Fruit fly (Drosophila melanogaster) whole organism, prepupa: ENCODE results near the gene Shaw.

Experiments used
- Blimp-1 ChIP-seq: fragments of 200-800 bp; sonication (Bioruptor generic); optimal IDR thresholded peaks from 3 replicates; lab custom pipeline; 2017; ENCODE audit warnings: missing biosample characterization, missing genetic modification characterization, mild to moderate bottlenecking, moderate library complexity, missing genetic modification reagents
- CG10631 ChIP-seq: fragments of 200-800 bp; sonication (Bioruptor generic); optimal IDR thresholded peaks from 2 replicates; lab custom pipeline; 2016; ENCODE audit warnings: missing biosample characterization, missing genetic modification characterization
- CG10669 ChIP-seq: fragments of 200-800 bp; sonication (Bioruptor generic); optimal IDR thresholded peaks from 3 replicates; lab custom pipeline; 2018; ENCODE audit warnings: missing biosample characterization, mild to moderate bottlenecking, missing genetic modification characterization, moderate library complexity
- CG11294 ChIP-seq: fragments of 200-800 bp; sonication (Bioruptor generic); IDR thresholded peaks from 2 replicates; pipeline ENCODE4 v1.3.6; 2022; ENCODE audit warnings: missing biosample characterization, missing genetic modification characterization
- CG11902 ChIP-seq: fragments of 200-800 bp; sonication (Bioruptor generic); optimal IDR thresholded peaks from 3 replicates; lab custom pipeline; 2016; ENCODE audit warnings: missing biosample characterization, missing genetic modification characterization
- CG1621 ChIP-seq: fragments of 200-800 bp; sonication (Bioruptor generic); optimal IDR thresholded peaks from 3 replicates; lab custom pipeline; 2018; ENCODE audit warnings: missing biosample characterization, mild to moderate bottlenecking, missing genetic modification characterization
- CG16779 ChIP-seq: fragments of 200-800 bp; sonication (Bioruptor generic); optimal IDR thresholded peaks from 3 replicates; lab custom pipeline; 2017; ENCODE audit warnings: missing biosample characterization, mild to moderate bottlenecking, missing genetic modification characterization
- CG3032 ChIP-seq: fragments of 200-800 bp; optimal IDR thresholded peaks from 2 replicates; lab custom pipeline; 2019; ENCODE audit warnings: missing biosample characterization, mild to moderate bottlenecking, missing genetic modification characterization, moderate library complexity
- CG32006 ChIP-seq: fragments of 200-800 bp; sonication (Bioruptor generic); optimal IDR thresholded peaks from 3 replicates; lab custom pipeline; 2017; ENCODE audit warnings: missing biosample characterization, mild to moderate bottlenecking, missing genetic modification characterization
- CG34406 ChIP-seq: fragments of 200-800 bp; sonication (Bioruptor generic); optimal IDR thresholded peaks from 3 replicates; lab custom pipeline; 2016; ENCODE audit warnings: missing biosample characterization, missing genetic modification characterization
- CG6163 ChIP-seq: fragments of 200-800 bp; sonication (Bioruptor generic); IDR thresholded peaks from 3 replicates; pipeline ENCODE4 v1.3.6; 2022; ENCODE audit warnings: missing biosample characterization, missing genetic modification characterization
- CG6792 ChIP-seq: fragments of 200-800 bp; sonication (Bioruptor generic); optimal IDR thresholded peaks from 3 replicates; lab custom pipeline; 2016; ENCODE audit warnings: missing biosample characterization, missing genetic modification characterization
- CG6808 ChIP-seq: fragments of 200-800 bp; sonication (Bioruptor generic); optimal IDR thresholded peaks from 3 replicates; lab custom pipeline; 2017; ENCODE audit warnings: missing biosample characterization, missing genetic modification characterization, mild to moderate bottlenecking, moderate library complexity, missing genetic modification reagents
- CG7368 ChIP-seq: fragments of 200-800 bp; sonication (Bioruptor generic); optimal IDR thresholded peaks from 3 replicates; lab custom pipeline; 2016; ENCODE audit warnings: missing biosample characterization, missing genetic modification characterization
- CG8119 ChIP-seq: fragments of 200-800 bp; sonication (Bioruptor generic); IDR thresholded peaks from 3 replicates; pipeline ENCODE4 v1.3.6; 2022; ENCODE audit warnings: missing biosample characterization, missing genetic modification characterization
- CG8632 ChIP-seq: fragments of 200-800 bp; sonication (Bioruptor generic); optimal IDR thresholded peaks from 3 replicates; lab custom pipeline; 2016; ENCODE audit warnings: missing biosample characterization, missing genetic modification characterization
- Eip75B ChIP-seq: fragments of 200-800 bp; sonication (Bioruptor generic); optimal IDR thresholded peaks from 3 replicates; lab custom pipeline; 2016; ENCODE audit warnings: missing biosample characterization, missing genetic modification characterization
- Eip78C ChIP-seq: fragments of 200-800 bp; sonication (Bioruptor generic); peaks from one replicate; lab custom pipeline; 2016; ENCODE audit warnings: missing biosample characterization, missing genetic modification characterization
- Ets21C ChIP-seq: fragments of 200-800 bp; sonication (Bioruptor generic); optimal IDR thresholded peaks from 3 replicates; lab custom pipeline; 2016; ENCODE audit warnings: missing biosample characterization, missing genetic modification characterization
- Ets96B ChIP-seq: fragments of 200-800 bp; optimal IDR thresholded peaks from 2 replicates; lab custom pipeline; 2019; ENCODE audit warnings: missing biosample characterization, mild to moderate bottlenecking, missing genetic modification characterization, moderate library complexity
- Hr39 ChIP-seq: fragments of 200-800 bp; sonication (Bioruptor generic); optimal IDR thresholded peaks from 2 replicates; lab custom pipeline; 2016; ENCODE audit warnings: missing biosample characterization, missing genetic modification characterization
- Hr4 ChIP-seq: fragments of 200-800 bp; sonication (Bioruptor generic); optimal IDR thresholded peaks from 3 replicates; lab custom pipeline; 2016; ENCODE audit warnings: missing biosample characterization, missing genetic modification characterization
- Lpt ChIP-seq: fragments of 200-800 bp; sonication (Bioruptor generic); optimal IDR thresholded peaks from 3 replicates; lab custom pipeline; 2016; ENCODE audit warnings: missing biosample characterization, missing genetic modification characterization
- Met ChIP-seq: fragments of 200-800 bp; sonication (Bioruptor generic); optimal IDR thresholded peaks from 3 replicates; lab custom pipeline; 2016; ENCODE audit warnings: missing biosample characterization, missing genetic modification characterization
- OdsH ChIP-seq: fragments of 200-800 bp; sonication (Bioruptor generic); optimal IDR thresholded peaks from 3 replicates; lab custom pipeline; 2016; ENCODE audit warnings: missing biosample characterization, missing genetic modification characterization
- Smox ChIP-seq: fragments of 200-800 bp; sonication (Bioruptor generic); optimal IDR thresholded peaks from 3 replicates; lab custom pipeline; 2016; ENCODE audit warnings: missing biosample characterization, missing genetic modification characterization
- Sox14 ChIP-seq: fragments of 200-800 bp; sonication (Bioruptor generic); optimal IDR thresholded peaks from 3 replicates; lab custom pipeline; 2016; ENCODE audit warnings: missing biosample characterization, missing genetic modification characterization
- achi ChIP-seq: fragments of 200-800 bp; sonication (Bioruptor generic); optimal IDR thresholded peaks from 3 replicates; lab custom pipeline; 2016; ENCODE audit warnings: missing biosample characterization, missing genetic modification characterization
- acj6 ChIP-seq: fragments of 200-800 bp; sonication (Bioruptor generic); optimal IDR thresholded peaks from 3 replicates; lab custom pipeline; 2016; ENCODE audit warnings: missing biosample characterization, missing genetic modification characterization
- cyc ChIP-seq: fragments of 200-800 bp; sonication (Bioruptor generic); optimal IDR thresholded peaks from 3 replicates; lab custom pipeline; 2016; ENCODE audit warnings: missing biosample characterization, missing genetic modification characterization
- dac ChIP-seq: fragments of 200-800 bp; sonication (Bioruptor generic); optimal IDR thresholded peaks from 2 replicates; lab custom pipeline; 2017; ENCODE audit warnings: missing biosample characterization, mild to moderate bottlenecking, missing genetic modification characterization
- dsx ChIP-seq: fragments of 200-800 bp; optimal IDR thresholded peaks from 3 replicates; lab custom pipeline; 2019; ENCODE audit warnings: missing biosample characterization, mild to moderate bottlenecking, missing genetic modification characterization, moderate library complexity; ENCODE audit not compliant: poor library complexity, severe bottlenecking
- eg ChIP-seq: fragments of 200-800 bp; sonication (Bioruptor generic); IDR thresholded peaks from 3 replicates; pipeline ENCODE4 v1.3.6; 2022; ENCODE audit warnings: missing biosample characterization, missing genetic modification characterization
- fd59A ChIP-seq: fragments of 200-800 bp; sonication (Bioruptor generic); optimal IDR thresholded peaks from 2 replicates; lab custom pipeline; 2017; ENCODE audit warnings: missing biosample characterization, mild to moderate bottlenecking, missing genetic modification characterization, missing genetic modification reagents
- fd85E ChIP-seq: fragments of 200-800 bp; sonication (Bioruptor generic); optimal IDR thresholded peaks from 3 replicates; lab custom pipeline; 2016; ENCODE audit warnings: missing biosample characterization, missing genetic modification characterization
- fkh ChIP-seq: fragments of 200-800 bp; sonication (Bioruptor generic); optimal IDR thresholded peaks from 3 replicates; lab custom pipeline; 2017; ENCODE audit warnings: missing biosample characterization, mild to moderate bottlenecking, missing genetic modification characterization, moderate library complexity
- lz ChIP-seq: fragments of 200-800 bp; sonication (Bioruptor generic); optimal IDR thresholded peaks from 3 replicates; lab custom pipeline; 2016; ENCODE audit warnings: missing biosample characterization, missing genetic modification characterization
- pdm3 ChIP-seq: fragments of 200-800 bp; sonication (Bioruptor generic); optimal IDR thresholded peaks from 3 replicates; lab custom pipeline; 2016; ENCODE audit warnings: missing biosample characterization, missing genetic modification characterization
- salr ChIP-seq, 2 experiments: fragments of 200-800 bp; sonication (Bioruptor generic); optimal IDR thresholded peaks; 3 replicates each; lab custom pipeline; 2016 to 2018; ENCODE audit warnings: missing biosample characterization in 2 of 2, missing genetic modification characterization in 2 of 2, mild to moderate bottlenecking in 1 of 2
- spab ChIP-seq: fragments of 200-800 bp; sonication (Bioruptor generic); optimal IDR thresholded peaks from 2 replicates; lab custom pipeline; 2017; ENCODE audit warnings: missing biosample characterization, mild to moderate bottlenecking, missing genetic modification characterization, missing genetic modification reagents
- ss ChIP-seq, 2 experiments: fragments of 200-800 bp; sonication (Bioruptor generic); optimal IDR thresholded peaks; 2 replicates in 1 of 2; 3 replicates in 1 of 2; lab custom pipeline; 2017 to 2018; ENCODE audit warnings: mild to moderate bottlenecking in 2 of 2, missing biosample characterization in 2 of 2, missing genetic modification characterization in 2 of 2, moderate library complexity in 1 of 2
- svp ChIP-seq: fragments of 200-800 bp; sonication (Bioruptor generic); peaks from one replicate; lab custom pipeline; 2016; ENCODE audit warnings: missing biosample characterization, missing genetic modification characterization
- vri ChIP-seq: fragments of 200-800 bp; sonication (Bioruptor generic); optimal IDR thresholded peaks from 3 replicates; lab custom pipeline; 2016; ENCODE audit warnings: missing biosample characterization, mild to moderate bottlenecking, missing genetic modification characterization

Gene Shaw

dm6 chr2L:3712949-3713416 is 5.0 kb upstream of the Shaw start, which contains the start of the genes CG31955 and CG2818 (continued):
- TF ChIP-seq CG32006 (GFP tag; lab: Kevin White, UChicago) (no peak), Lpt (GFP tag; lab: Kevin White, UChicago) (no peak), vri (no peak), Eip75B (GFP tag; lab: Kevin White, UChicago) (peak; percentile 0), Blimp-1 (GFP tag; lab: Kevin White, UChicago) (no peak), cyc (GFP tag; lab: Kevin White, UChicago) (no peak), CG8632 (GFP tag; lab: Kevin White, UChicago) (no peak)
- TF ChIP-seq, all 60 proteins: peak for 16

DNA sequence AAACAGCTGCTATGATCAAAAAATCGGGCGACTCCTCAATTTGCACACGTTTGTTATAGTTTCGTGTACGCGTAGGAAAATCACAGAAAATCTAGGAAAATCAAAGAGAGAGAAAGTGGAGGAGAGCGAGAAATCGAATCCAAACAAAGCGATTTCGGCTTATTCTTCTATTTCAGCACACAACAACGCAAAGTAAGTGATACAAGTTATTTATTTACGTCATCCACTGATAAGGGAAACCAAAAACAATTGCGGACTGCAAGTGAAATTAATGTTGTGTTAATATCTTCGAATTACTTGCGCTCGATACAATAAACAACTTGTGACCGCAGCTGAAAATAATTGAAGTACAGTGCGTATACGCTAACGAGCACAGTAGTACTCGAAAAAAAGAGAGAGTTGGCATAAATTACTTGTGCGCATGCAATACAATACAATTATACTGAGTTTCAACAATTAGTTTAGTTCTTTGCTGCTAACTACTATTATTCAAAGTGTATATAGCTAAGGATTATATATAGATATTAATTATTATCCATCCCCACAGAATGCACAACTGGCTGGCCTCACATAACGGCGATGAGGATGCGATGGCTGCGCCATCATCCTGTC is 4.3 kb upstream of the Shaw start:
- no peak for TF ChIP-seq CG16779 (tag; lab: Kevin White, UChicago)
- TF ChIP-seq Ets21C = no peak
- peak; percentile 33 for TF ChIP-seq vri
- TF ChIP-seq eg (GFP tag; lab: Robert Waterston, UW) = peak; percentile 44; the same call in 1 of the 3 replicates
- no peak for TF ChIP-seq spab (GFP tag; lab: Kevin White, UChicago)
- peak; percentile 9 for TF ChIP-seq svp (GFP tag; lab: Kevin White, UChicago)
- TF ChIP-seq CG11294 = no peak
- no peak for TF ChIP-seq ss (GFP tag; optimal IDR thresholded peaks at IDR 0.05; lab: Kevin White, UChicago)
- TF ChIP-seq fkh (GFP tag; lab: Kevin White, UChicago) = peak; percentile 14
- TF ChIP-seq Eip78C (GFP tag; lab: Kevin White, UChicago) = peak; percentile 62
- peak; percentile 5 for TF ChIP-seq Met (GFP tag; lab: Kevin White, UChicago)
- TF ChIP-seq Hr4 (GFP tag; lab: Kevin White, UChicago) = peak; percentile 4
- no peak for TF ChIP-seq CG6163 (GFP tag; lab: Robert Waterston, UW)
- no peak for TF ChIP-seq dac (GFP tag; lab: Kevin White, UChicago)
- TF ChIP-seq, all 60 proteins: peak for 7

DNA sequence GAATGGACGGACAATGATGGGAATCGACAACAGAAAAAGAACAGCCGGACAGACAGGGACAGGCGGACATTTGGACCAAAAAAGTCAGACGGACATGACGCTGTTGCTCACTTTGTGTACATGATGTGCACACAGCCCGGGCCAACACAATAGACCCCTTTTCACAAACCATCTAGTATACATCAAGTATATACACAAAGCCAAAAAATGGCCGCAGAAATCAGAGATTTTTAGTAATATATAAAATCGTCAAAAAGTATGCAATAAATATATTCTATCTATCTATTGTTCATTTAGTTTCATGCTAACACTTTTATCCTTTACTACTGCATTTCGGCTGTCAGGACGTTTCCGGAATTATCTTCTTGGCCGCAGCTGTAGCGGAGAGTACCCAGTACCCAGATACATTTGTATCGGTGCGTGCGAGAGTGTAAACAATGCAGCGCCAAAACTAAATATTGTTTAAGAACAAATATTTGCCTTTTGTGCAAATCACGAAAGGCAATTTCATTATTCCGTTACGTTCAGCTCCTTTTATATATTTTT is 1.5 kb downstream of the Shaw start:
- TF ChIP-seq OdsH (GFP tag; lab: Kevin White, UChicago) (peak; percentile 40), achi (GFP tag; lab: Kevin White, UChicago) (peak; percentile 33), lz (peak; percentile 1), Smox (peak; percentile 26), CG8119 (GFP tag; lab: Robert Waterston, UW) (no peak), pdm3 (GFP tag; lab: Kevin White, UChicago) (peak; percentile 50), CG10631 (GFP tag; lab: Kevin White, UChicago) (peak; percentile 32), spab (GFP tag; lab: Kevin White, UChicago) (peak; percentile 33), CG6163 (GFP tag; lab: Robert Waterston, UW) (no peak), cyc (GFP tag; lab: Kevin White, UChicago) (peak; percentile 14), Met (GFP tag; lab: Kevin White, UChicago) (peak; percentile 22), CG3032 (tag; lab: Kevin White, UChicago) (no peak), dsx (GFP tag; lab: Kevin White, UChicago) (no peak), CG6792 (GFP tag; lab: Kevin White, UChicago) (peak; percentile 22), salr (GFP tag; optimal IDR thresholded peaks at IDR 0.05; lab: Kevin White, UChicago) (peak in 1 of 2 experiments; percentile 40), Hr39 (peak; percentile 14), CG32006 (GFP tag; lab: Kevin White, UChicago) (no peak), Eip75B (GFP tag; lab: Kevin White, UChicago) (peak; percentile 16), CG1621 (tag; lab: Kevin White, UChicago) (no peak), Sox14 (peak; percentile 26), acj6 (peak; percentile 39), dac (GFP tag; lab: Kevin White, UChicago) (no peak), Hr4 (GFP tag; lab: Kevin White, UChicago) (peak; percentile 28), fd85E (GFP tag; lab: Kevin White, UChicago) (no peak), svp (GFP tag; lab: Kevin White, UChicago) (peak; percentile 67), Blimp-1 (GFP tag; lab: Kevin White, UChicago) (no peak), CG10669 (peak; percentile 25), CG7368 (peak; percentile 27), eg (GFP tag; lab: Robert Waterston, UW) (no peak), Eip78C (GFP tag; lab: Kevin White, UChicago) (peak; percentile 88), CG6808 (GFP tag; lab: Kevin White, UChicago) (peak; percentile 59), Ets96B (tag; lab: Kevin White, UChicago) (no peak), CG11294 (no peak), CG11902 (GFP tag; lab: Kevin White, UChicago) (no peak), CG34406 (GFP tag; lab: Kevin White, UChicago) (peak; percentile 42), fd59A (GFP tag; lab: Kevin White, UChicago) (peak; percentile 45), CG8632 (GFP tag; lab: Kevin White, UChicago) (peak; percentile 42), Lpt (GFP tag; lab: Kevin White, UChicago) (no peak), fkh (GFP tag; lab: Kevin White, UChicago) (no peak)
